Worm (Caenorhabditis elegans) whole organism, mixed stage, embryonic: ENCODE results near the gene ung-1.

ENCODE experiments used
- blmp-1 ChIP-seq: fragments of 150-350 bp; optimal IDR thresholded peaks from 2 replicates; lab custom pipeline; 2014; ENCODE audit warnings: missing biosample characterization, missing genetic modification characterization
- ceh-83 ChIP-seq: fragments of 200-800 bp; sonication (Bioruptor generic); optimal IDR thresholded peaks from 2 replicates; lab custom pipeline; 2018; ENCODE audit warnings: mild to moderate bottlenecking, missing genetic modification characterization, missing compliant biosample characterization
- ces-1 ChIP-seq: fragments of 150-350 bp; optimal IDR thresholded peaks from 2 replicates; lab custom pipeline; 2014; ENCODE audit warnings: missing biosample characterization, missing genetic modification reagents, missing genetic modification characterization
- elt-3 ChIP-seq: fragments of 150-350 bp; optimal IDR thresholded peaks from 2 replicates; lab custom pipeline; 2014; ENCODE audit warnings: missing biosample characterization, missing genetic modification characterization
- lin-13 ChIP-seq: fragments of 150-350 bp; optimal IDR thresholded peaks from 2 replicates; lab custom pipeline; 2014; ENCODE audit warnings: missing biosample characterization, missing genetic modification characterization
- lsy-2 ChIP-seq: fragments of 150-350 bp; optimal IDR thresholded peaks from 2 replicates; lab custom pipeline; 2014; ENCODE audit warnings: missing biosample characterization, missing genetic modification characterization
- nhr-12 ChIP-seq: fragments of 150-350 bp; optimal IDR thresholded peaks from 2 replicates; lab custom pipeline; 2014; ENCODE audit warnings: missing biosample characterization, missing genetic modification characterization
- nhr-2 ChIP-seq: fragments of 150-350 bp; optimal IDR thresholded peaks from 2 replicates; lab custom pipeline; 2014; ENCODE audit warnings: missing biosample characterization, missing genetic modification characterization
- nhr-237 ChIP-seq: fragments of 150-350 bp; optimal IDR thresholded peaks from 2 replicates; lab custom pipeline; 2014; ENCODE audit warnings: missing biosample characterization, missing genetic modification characterization
- snpc-4 ChIP-seq: fragments of 150-350 bp; optimal IDR thresholded peaks from 2 replicates; lab custom pipeline; 2014; ENCODE audit warnings: missing biosample characterization, missing genetic modification characterization
- tbx-8 ChIP-seq: fragments of 200-800 bp; sonication (Bioruptor generic); optimal IDR thresholded peaks from 2 replicates; lab custom pipeline; 2018; ENCODE audit warnings: mild to moderate bottlenecking, missing genetic modification characterization, moderate library complexity, missing compliant biosample characterization
- ztf-11 ChIP-seq: fragments of 150-350 bp; optimal IDR thresholded peaks from 2 replicates; lab custom pipeline; 2014; ENCODE audit warnings: missing biosample characterization, missing genetic modification characterization

- TF ChIP-seq ztf-11 (tag; lab: Kevin White, UChicago) (no peak), ces-1 (GFP tag; lab: Kevin White, UChicago) (no peak), nhr-12 (tag; lab: Kevin White, UChicago) (no peak), snpc-4 (no peak), lin-13 (tag; lab: Kevin White, UChicago) (no peak), nhr-237 (tag; lab: Kevin White, UChicago) (no peak), nhr-2 (tag; lab: Kevin White, UChicago) (no peak), lsy-2 (tag; lab: Kevin White, UChicago) (no peak), tbx-8 (GFP tag; lab: Kevin White, UChicago) (no peak), blmp-1 (no peak), elt-3 (tag; lab: Kevin White, UChicago) (no peak), ceh-83 (GFP tag; lab: Kevin White, UChicago) (no peak)
Measured at ce11 chrIII:11931960-11932359, 41.9 kb downstream of the ung-1 start.
